Worm (Caenorhabditis elegans) whole organism, midembryonic: ENCODE data around the gene baf-1.

Experiments used
- T22C8.4 ChIP-seq: fragments of 200-800 bp; sonication (Bioruptor generic); IDR thresholded peaks from 2 replicates; pipeline ENCODE4 v1.3.6; 2022; ENCODE audit warnings: missing genetic modification characterization, missing compliant biosample characterization
- cog-1 ChIP-seq: sonication (generic microtip); optimal IDR thresholded peaks from 2 replicates; lab custom pipeline; 2016; ENCODE audit warnings: missing genetic modification characterization, missing compliant biosample characterization
- flt-1 ChIP-seq: fragments of 200-800 bp; sonication (Bioruptor generic); IDR thresholded peaks from 2 replicates; pipeline ENCODE4 v1.3.6; 2022; ENCODE audit warnings: missing genetic modification characterization, missing compliant biosample characterization
- klf-2 ChIP-seq: fragments of 200-800 bp; sonication (Bioruptor generic); conservative IDR thresholded peaks from 2 replicates; pipeline ENCODE4 v1.3.6; 2022; ENCODE audit warnings: missing genetic modification reagents, missing genetic modification characterization, missing compliant biosample characterization
- med-1 ChIP-seq: sonication (generic microtip); optimal IDR thresholded peaks from 2 replicates; lab custom pipeline; 2017; ENCODE audit warnings: missing genetic modification characterization, mild to moderate bottlenecking, missing compliant biosample characterization, antibody characterized with exemption, missing genetic modification reagents; ENCODE audit not compliant: insufficient read depth
- ref-1 ChIP-seq: fragments of 200-800 bp; sonication (Bioruptor generic); conservative IDR thresholded peaks from 2 replicates; pipeline ENCODE4 v1.3.6; 2022; ENCODE audit warnings: missing genetic modification reagents, missing genetic modification characterization, missing compliant biosample characterization
- tab-1 ChIP-seq: fragments of 200-800 bp; sonication (Bioruptor generic); IDR thresholded peaks from 2 replicates; pipeline ENCODE4 v1.3.6; 2022; ENCODE audit warnings: missing genetic modification characterization, missing compliant biosample characterization
- ztf-23 ChIP-seq: fragments of 200-800 bp; sonication (Bioruptor generic); IDR thresholded peaks from 2 replicates; pipeline ENCODE4 v1.3.6; 2022; ENCODE audit warnings: missing genetic modification reagents, missing genetic modification characterization, missing compliant biosample characterization
- ztf-29 ChIP-seq: fragments of 200-800 bp; sonication (Bioruptor generic); IDR thresholded peaks from 2 replicates; pipeline ENCODE4 v1.3.6; 2022; ENCODE audit warnings: missing genetic modification reagents, missing genetic modification characterization, missing compliant biosample characterization

Gene baf-1

DNA sequence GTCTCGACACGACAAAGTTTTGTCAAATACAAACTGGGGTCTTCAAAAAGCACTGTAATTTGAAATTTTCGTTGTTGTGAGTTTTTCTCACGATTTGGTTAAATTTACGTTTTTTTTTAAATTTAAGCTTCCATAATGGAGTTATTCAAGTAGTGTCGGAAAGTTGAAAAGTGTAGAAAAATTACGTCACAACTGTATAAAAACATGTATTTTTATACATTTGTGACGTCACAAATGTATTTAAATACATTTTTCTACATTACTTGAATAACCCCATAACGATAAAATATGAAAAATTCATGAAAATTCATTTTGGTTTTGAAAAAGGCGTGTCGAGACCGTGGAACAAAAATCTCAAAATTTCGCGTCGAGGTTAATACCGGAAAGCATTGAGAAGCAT is 30.1 kb downstream of the baf-1 start:
- TF ChIP-seq flt-1 (GFP tag; lab: Robert Waterston, UW) (no peak), klf-2 (GFP tag; lab: Robert Waterston, UW) (no peak)

DNA sequence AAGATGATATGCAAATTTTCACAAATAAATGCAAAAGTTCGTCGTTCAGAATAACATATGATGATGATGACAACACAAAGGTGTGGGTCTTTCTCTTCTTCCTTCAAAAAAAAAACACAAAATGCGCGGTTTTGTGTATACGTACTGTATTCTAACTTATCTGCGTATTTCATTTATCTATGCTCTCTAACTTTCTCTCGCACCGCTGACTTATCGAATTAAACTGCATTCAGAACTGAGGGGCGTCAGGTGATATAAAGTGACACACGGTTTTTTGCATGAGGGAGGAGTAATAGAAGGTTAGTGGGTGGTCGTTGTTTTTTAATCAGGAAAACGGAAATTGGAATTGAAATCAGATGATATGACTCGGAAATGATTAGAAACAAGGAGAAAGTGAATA is 33.0 kb downstream of the baf-1 start, which contains the start of gene sod-4:
Gene sod-4, minus strand, starts transcription at position 109 of the 400 bp plus-strand sequence.
- TF ChIP-seq T22C8.4 (GFP tag; lab: Robert Waterston, UW) (no peak), ztf-23 (no peak), med-1 (GFP tag; lab: Kevin White, UChicago) (no peak), ref-1 (GFP tag; lab: Robert Waterston, UW) (no peak), cog-1 (tag; lab: Kevin White, UChicago) (no peak), tab-1 (GFP tag; lab: Robert Waterston, UW) (no peak), klf-2 (GFP tag; lab: Robert Waterston, UW) (no peak), flt-1 (GFP tag; lab: Robert Waterston, UW) (no peak), ztf-29 (GFP tag; lab: Robert Waterston, UW) (no peak)

DNA sequence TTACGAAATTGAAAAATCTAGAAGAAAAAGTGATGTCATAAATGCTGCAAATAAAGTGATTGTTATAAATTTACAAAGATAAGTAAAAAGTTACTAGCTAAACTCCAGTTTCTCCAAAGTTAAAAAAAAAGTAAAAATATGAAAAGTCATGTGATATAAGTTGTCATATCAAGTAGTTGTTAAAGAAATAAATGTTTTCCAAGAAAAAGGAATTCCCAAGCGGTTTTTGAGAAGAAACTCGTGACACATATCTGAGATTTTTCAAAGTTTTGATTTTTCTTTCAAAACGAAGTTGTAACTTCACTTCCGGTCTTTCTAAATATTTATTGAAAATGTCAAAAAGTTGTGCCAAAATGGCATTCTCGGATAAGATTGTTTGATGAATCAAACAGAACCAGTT is 33.8 kb downstream of the baf-1 start:
- TF ChIP-seq ztf-23, result no peak
- no peak for TF ChIP-seq ztf-29 (GFP tag; lab: Robert Waterston, UW)
- TF ChIP-seq ref-1 (GFP tag; lab: Robert Waterston, UW), result no peak
- TF ChIP-seq T22C8.4 (GFP tag; lab: Robert Waterston, UW), result no peak
- TF ChIP-seq klf-2 (GFP tag; lab: Robert Waterston, UW), result no peak
- TF ChIP-seq cog-1 (tag; lab: Kevin White, UChicago), result no peak
- no peak for TF ChIP-seq tab-1 (GFP tag; lab: Robert Waterston, UW)
- TF ChIP-seq med-1 (GFP tag; lab: Kevin White, UChicago), result no peak
- no peak for TF ChIP-seq flt-1 (GFP tag; lab: Robert Waterston, UW)

DNA sequence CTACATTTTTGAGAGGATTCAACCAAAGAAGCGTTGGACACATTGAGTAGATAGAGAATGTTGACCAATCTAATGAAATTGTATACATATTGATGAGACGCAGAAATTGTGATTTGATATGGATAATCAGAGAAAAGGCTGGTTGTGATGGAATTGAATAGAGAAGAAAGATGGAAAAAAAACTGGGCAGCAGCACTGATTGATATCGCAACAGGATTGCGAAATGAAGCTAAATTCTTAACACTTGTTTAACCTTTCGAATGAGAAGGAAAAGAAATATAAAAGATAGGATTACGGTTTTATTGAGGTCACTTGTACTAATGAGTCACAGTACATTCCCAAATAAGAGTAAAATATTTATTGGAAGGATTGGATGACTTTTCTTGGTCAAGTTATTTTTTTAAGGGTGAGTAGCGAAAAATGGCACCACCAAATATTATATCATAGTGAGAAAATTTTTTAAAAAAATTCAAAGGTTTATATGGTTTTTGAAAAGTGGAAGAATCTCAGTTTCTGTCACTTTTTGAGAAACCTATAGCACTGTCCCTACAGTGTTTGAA is 35.0 kb downstream of the baf-1 start:
- TF ChIP-seq ztf-23 (no peak), klf-2 (GFP tag; lab: Robert Waterston, UW) (no peak), flt-1 (GFP tag; lab: Robert Waterston, UW) (no peak), cog-1 (tag; lab: Kevin White, UChicago) (no peak), ztf-29 (GFP tag; lab: Robert Waterston, UW) (no peak), tab-1 (GFP tag; lab: Robert Waterston, UW) (no peak), T22C8.4 (GFP tag; lab: Robert Waterston, UW) (no peak), med-1 (GFP tag; lab: Kevin White, UChicago) (no peak), ref-1 (GFP tag; lab: Robert Waterston, UW) (no peak)

DNA sequence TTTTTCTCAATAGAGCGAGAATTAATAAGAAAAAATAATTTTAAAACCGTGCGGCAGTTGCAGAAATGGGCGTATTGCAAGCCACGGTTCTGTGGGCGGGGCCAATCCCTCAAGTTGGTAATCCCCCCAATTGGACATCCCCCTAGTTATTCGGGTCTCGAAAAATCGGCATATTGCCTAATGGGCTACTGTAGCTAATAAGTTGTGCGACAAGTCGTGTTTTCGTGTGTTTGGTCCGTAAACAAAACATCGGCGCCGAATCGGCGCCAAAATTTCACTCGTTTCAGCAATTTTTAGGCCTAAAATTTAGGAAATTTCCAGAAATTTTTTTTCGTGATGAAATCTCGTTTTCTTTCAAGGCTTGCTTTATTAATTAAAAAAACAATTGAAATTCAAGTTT is 37.1 kb downstream of the baf-1 start:
- TF ChIP-seq ref-1 (GFP tag; lab: Robert Waterston, UW), result no peak
- TF ChIP-seq ztf-23, result no peak
- TF ChIP-seq flt-1 (GFP tag; lab: Robert Waterston, UW), result no peak
- TF ChIP-seq cog-1 (tag; lab: Kevin White, UChicago), result no peak
- no peak for TF ChIP-seq tab-1 (GFP tag; lab: Robert Waterston, UW)
- no peak for TF ChIP-seq ztf-29 (GFP tag; lab: Robert Waterston, UW)
- no peak for TF ChIP-seq klf-2 (GFP tag; lab: Robert Waterston, UW)
- no peak for TF ChIP-seq med-1 (GFP tag; lab: Kevin White, UChicago)
- no peak for TF ChIP-seq T22C8.4 (GFP tag; lab: Robert Waterston, UW)

DNA sequence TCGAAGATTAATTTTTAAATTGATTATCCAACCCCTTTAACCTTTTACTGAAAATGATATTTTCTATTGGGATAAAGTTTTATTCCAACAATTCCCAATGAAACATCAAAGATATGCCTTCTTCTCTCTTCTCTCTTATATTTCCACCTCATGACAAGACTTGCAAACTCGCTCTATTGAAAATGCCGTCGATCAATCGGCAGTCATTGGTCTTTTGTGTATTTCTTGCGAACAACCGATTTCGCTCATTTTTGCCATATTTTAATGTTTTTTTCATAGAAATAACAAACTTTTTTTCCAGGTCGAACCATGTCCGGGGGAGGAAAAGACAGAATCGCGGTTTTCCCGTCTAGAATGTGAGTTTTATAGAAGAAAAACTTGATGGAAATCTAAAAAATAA is 40.5 kb downstream of the baf-1 start, which contains the start of gene vha-14:
Gene vha-14, plus strand, starts transcription at position 302 of the 400 bp plus-strand sequence.
- TF ChIP-seq T22C8.4 (GFP tag; lab: Robert Waterston, UW) (no peak), flt-1 (GFP tag; lab: Robert Waterston, UW) (no peak), cog-1 (tag; lab: Kevin White, UChicago) (no peak), ref-1 (GFP tag; lab: Robert Waterston, UW) (no peak), med-1 (GFP tag; lab: Kevin White, UChicago) (no peak), ztf-23 (no peak), tab-1 (GFP tag; lab: Robert Waterston, UW) (no peak), klf-2 (GFP tag; lab: Robert Waterston, UW) (no peak), ztf-29 (GFP tag; lab: Robert Waterston, UW) (no peak)

DNA sequence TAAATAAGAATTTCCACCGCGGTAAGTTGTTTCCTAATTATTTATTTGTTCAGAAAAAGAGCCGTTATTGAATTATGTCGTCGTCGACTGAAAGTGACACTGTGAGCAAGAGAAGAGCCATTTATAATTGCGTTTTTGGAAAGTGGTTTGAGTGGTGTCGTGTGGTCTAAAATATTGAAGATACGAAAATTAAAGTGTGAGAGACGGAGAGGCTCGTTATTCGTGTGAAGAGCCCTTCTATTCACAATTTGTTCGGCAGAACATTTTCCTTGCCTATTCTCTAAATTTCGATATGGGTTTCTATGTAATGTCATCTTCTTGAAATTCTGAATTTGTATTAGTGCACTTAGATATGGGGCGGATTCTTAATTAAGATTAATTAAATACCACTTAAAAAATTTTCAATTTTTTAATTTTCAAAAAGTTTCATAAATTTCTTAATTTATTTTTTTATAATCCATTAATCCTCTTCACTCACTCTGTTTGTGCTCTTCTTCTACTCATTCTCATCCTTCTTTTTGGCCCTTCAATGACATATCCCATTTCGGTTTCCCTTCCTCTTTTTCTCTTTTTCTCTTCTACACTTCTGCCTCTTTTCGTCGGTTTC is 42.6 kb downstream of the baf-1 start:
- TF ChIP-seq ztf-29 (GFP tag; lab: Robert Waterston, UW) (no peak), med-1 (GFP tag; lab: Kevin White, UChicago) (no peak), ref-1 (GFP tag; lab: Robert Waterston, UW) (no peak), flt-1 (GFP tag; lab: Robert Waterston, UW) (no peak), T22C8.4 (GFP tag; lab: Robert Waterston, UW) (no peak), cog-1 (tag; lab: Kevin White, UChicago) (no peak), ztf-23 (no peak), tab-1 (GFP tag; lab: Robert Waterston, UW) (no peak), klf-2 (GFP tag; lab: Robert Waterston, UW) (no peak)

DNA sequence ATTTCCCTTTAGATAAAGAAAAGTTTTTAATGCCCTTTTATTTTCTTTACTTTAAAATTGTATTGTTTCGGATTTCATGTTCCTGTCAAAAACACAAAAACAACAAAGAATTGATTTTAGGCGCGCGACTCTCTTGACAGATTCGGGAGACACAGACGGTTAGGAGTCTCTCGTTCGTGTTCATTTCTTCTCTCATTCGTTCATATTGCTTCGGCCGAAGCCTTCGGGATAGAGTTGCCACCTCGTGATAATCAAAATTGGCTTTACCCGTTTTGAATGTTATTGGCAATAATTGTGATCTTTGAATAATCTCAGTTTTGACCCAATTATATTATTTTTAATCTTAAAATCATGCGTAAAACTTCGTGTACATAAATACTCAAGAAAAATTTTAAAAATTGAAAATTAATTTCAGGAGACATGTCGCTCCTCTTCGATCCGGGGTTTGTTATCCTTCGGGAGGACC is 43.8 kb downstream of the baf-1 start, which contains the start of gene F55H2.5:
Gene F55H2.5, plus strand, starts transcription at position 416 of the 466 bp plus-strand sequence.
- no peak for TF ChIP-seq T22C8.4 (GFP tag; lab: Robert Waterston, UW)
- no peak for TF ChIP-seq flt-1 (GFP tag; lab: Robert Waterston, UW)
- no peak for TF ChIP-seq ztf-29 (GFP tag; lab: Robert Waterston, UW)
- no peak for TF ChIP-seq tab-1 (GFP tag; lab: Robert Waterston, UW)
- TF ChIP-seq cog-1 (tag; lab: Kevin White, UChicago), result no peak
- no peak for TF ChIP-seq ref-1 (GFP tag; lab: Robert Waterston, UW)
- TF ChIP-seq ztf-23, result no peak
- no peak for TF ChIP-seq med-1 (GFP tag; lab: Kevin White, UChicago)
